Fruit fly (Drosophila melanogaster) whole organism, embryonic: Measurements from ENCODE around the gene CG7080.

Experiments used
- Ada2b ChIP-seq: fragments of 200-800 bp; sonication (Bioruptor generic); IDR thresholded peaks from 2 replicates; pipeline ENCODE4 v1.3.6; 2022; ENCODE audit warnings: missing biosample characterization, missing genetic modification characterization
- CG10959 ChIP-seq: fragments of 200-800 bp; sonication (Bioruptor generic); IDR thresholded peaks from 2 replicates; pipeline ENCODE4 v1.3.6; 2022; ENCODE audit warnings: missing biosample characterization, missing genetic modification characterization
- CG11085 ChIP-seq: fragments of 200-800 bp; sonication (Bioruptor generic); IDR thresholded peaks from 2 replicates; pipeline ENCODE4 v1.3.6; 2022; ENCODE audit warnings: missing biosample characterization, missing genetic modification characterization
- CG11456 ChIP-seq: fragments of 200-800 bp; sonication (Bioruptor generic); IDR thresholded peaks from 3 replicates; pipeline ENCODE4 v1.3.6; 2022; ENCODE audit warnings: missing biosample characterization, missing genetic modification characterization
- CG11695 ChIP-seq: fragments of 200-800 bp; sonication (Bioruptor generic); IDR thresholded peaks from 3 replicates; pipeline ENCODE4 v1.3.6; 2022; ENCODE audit warnings: missing biosample characterization, missing genetic modification characterization
- CG12236 ChIP-seq: fragments of 200-800 bp; sonication (Bioruptor generic); optimal IDR thresholded peaks from 2 replicates; lab custom pipeline; 2016; ENCODE audit warnings: missing biosample characterization, missing genetic modification characterization
- CG14441 ChIP-seq: fragments of 200-800 bp; sonication (Bioruptor generic); IDR thresholded peaks from 2 replicates; pipeline ENCODE4 v1.3.6; 2022; ENCODE audit warnings: missing biosample characterization, missing genetic modification characterization
- CG1529 ChIP-seq: fragments of 200-800 bp; sonication (Bioruptor generic); optimal IDR thresholded peaks from 3 replicates; lab custom pipeline; 2018; ENCODE audit warnings: missing biosample characterization, missing genetic modification characterization
- CG1603 ChIP-seq: fragments of 200-800 bp; sonication (Bioruptor generic); optimal IDR thresholded peaks from 2 replicates; lab custom pipeline; 2019; ENCODE audit warnings: missing biosample characterization, mild to moderate bottlenecking, missing genetic modification characterization, moderate library complexity
- CG17361 ChIP-seq: fragments of 200-800 bp; sonication (Bioruptor generic); IDR thresholded peaks from 3 replicates; pipeline ENCODE4 v1.3.6; 2022; ENCODE audit warnings: missing biosample characterization, missing genetic modification characterization
- CG17912 ChIP-seq: fragments of 200-800 bp; sonication (Bioruptor generic); optimal IDR thresholded peaks from 2 replicates; lab custom pipeline; 2018; ENCODE audit warnings: missing biosample characterization, mild to moderate bottlenecking, missing genetic modification characterization
- CG1792 ChIP-seq: fragments of 200-800 bp; sonication (Bioruptor generic); optimal IDR thresholded peaks from 2 replicates; lab custom pipeline; 2016; ENCODE audit warnings: missing biosample characterization, missing genetic modification characterization
- CG18476 ChIP-seq: fragments of 200-800 bp; sonication (Bioruptor generic); optimal IDR thresholded peaks from 2 replicates; lab custom pipeline; 2016; ENCODE audit warnings: missing biosample characterization, mild to moderate bottlenecking, missing genetic modification characterization
- CG18599 ChIP-seq: fragments of 200-800 bp; sonication (Bioruptor generic); optimal IDR thresholded peaks from 3 replicates; lab custom pipeline; 2017; ENCODE audit warnings: missing biosample characterization, missing genetic modification characterization, mild to moderate bottlenecking, moderate library complexity, missing genetic modification reagents
- CG2120 ChIP-seq: fragments of 200-800 bp; sonication (Bioruptor generic); optimal IDR thresholded peaks from 3 replicates; lab custom pipeline; 2016; ENCODE audit warnings: missing biosample characterization, missing genetic modification characterization
- CG2678 ChIP-seq: fragments of 200-800 bp; sonication (Bioruptor generic); optimal IDR thresholded peaks from 3 replicates; lab custom pipeline; 2019; ENCODE audit warnings: missing biosample characterization, mild to moderate bottlenecking, missing genetic modification characterization, moderate library complexity
- CG32772 ChIP-seq: fragments of 200-800 bp; sonication (Bioruptor generic); IDR thresholded peaks from 2 replicates; pipeline ENCODE4 v1.3.6; 2022; ENCODE audit warnings: missing biosample characterization, missing genetic modification characterization
- CG3726 ChIP-seq: fragments of 200-800 bp; sonication (Bioruptor generic); IDR thresholded peaks from 3 replicates; pipeline ENCODE4, ENCODE4 v1.3.6; 2022; ENCODE audit warnings: missing biosample characterization, missing genetic modification characterization
- CG4282 ChIP-seq: fragments of 200-800 bp; sonication (Bioruptor generic); optimal IDR thresholded peaks from 2 replicates; lab custom pipeline; 2016; ENCODE audit warnings: missing biosample characterization, missing genetic modification characterization
- CG4707 ChIP-seq: fragments of 200-800 bp; sonication (Bioruptor generic); optimal IDR thresholded peaks from 2 replicates; lab custom pipeline; 2018; ENCODE audit warnings: missing biosample characterization, mild to moderate bottlenecking, missing genetic modification characterization, moderate library complexity
- CG6765 ChIP-seq: fragments of 200-800 bp; sonication (Bioruptor generic); optimal IDR thresholded peaks from 3 replicates; lab custom pipeline; 2017; ENCODE audit warnings: missing biosample characterization, mild to moderate bottlenecking, missing genetic modification characterization
- CG6791 ChIP-seq: fragments of 200-800 bp; sonication (Bioruptor generic); IDR thresholded peaks from 3 replicates; pipeline ENCODE4 v1.3.6; 2022; ENCODE audit warnings: missing biosample characterization, missing genetic modification characterization; ENCODE audit not compliant: partially characterized antibody
- CG7987 ChIP-seq: fragments of 200-800 bp; sonication (Bioruptor generic); optimal IDR thresholded peaks from 2 replicates; lab custom pipeline; 2018; ENCODE audit warnings: missing biosample characterization, mild to moderate bottlenecking, missing genetic modification characterization, moderate library complexity
- CG8924 ChIP-seq: fragments of 200-800 bp; optimal IDR thresholded peaks from 3 replicates; lab custom pipeline; 2019; ENCODE audit warnings: missing biosample characterization, mild to moderate bottlenecking, missing genetic modification characterization, moderate library complexity
- CG8944 ChIP-seq: fragments of 200-800 bp; sonication (Bioruptor generic); optimal IDR thresholded peaks from 3 replicates; lab custom pipeline; 2016; ENCODE audit warnings: missing biosample characterization, missing genetic modification characterization
- CkIIα-i1 ChIP-seq: fragments of 200-800 bp; sonication (Bioruptor generic); IDR thresholded peaks from 2 replicates; pipeline ENCODE4 v1.3.6; 2022; ENCODE audit warnings: missing biosample characterization, missing genetic modification characterization
- D19B ChIP-seq: fragments of 200-800 bp; sonication (Bioruptor generic); optimal IDR thresholded peaks from 2 replicates; lab custom pipeline; 2017; ENCODE audit warnings: missing biosample characterization, mild to moderate bottlenecking, missing genetic modification characterization
- Drgx ChIP-seq: fragments of 200-800 bp; sonication (Bioruptor generic); IDR thresholded peaks from 2 replicates; pipeline ENCODE4 v1.3.6; 2022; ENCODE audit warnings: missing biosample characterization, missing genetic modification characterization
- HLHmδ ChIP-seq: fragments of 200-800 bp; sonication (Bioruptor generic); optimal IDR thresholded peaks from 2 replicates; lab custom pipeline; 2018; ENCODE audit warnings: missing biosample characterization, mild to moderate bottlenecking, missing genetic modification characterization, moderate library complexity
- Hsf ChIP-seq: fragments of 200-800 bp; sonication (Bioruptor generic); optimal IDR thresholded peaks from 3 replicates; lab custom pipeline; 2016; ENCODE audit warnings: missing biosample characterization, missing genetic modification characterization
- Jarid2 ChIP-seq: fragments of 200-800 bp; sonication (Bioruptor generic); optimal IDR thresholded peaks from 3 replicates; lab custom pipeline; 2017; ENCODE audit warnings: mild to moderate bottlenecking, missing biosample characterization, missing genetic modification reagents, missing genetic modification characterization
- Optix ChIP-seq: fragments of 200-800 bp; sonication (Bioruptor generic); IDR thresholded peaks from 3 replicates; pipeline ENCODE4 v1.3.6; 2022; ENCODE audit warnings: missing biosample characterization, missing genetic modification characterization
- Sox100B ChIP-seq: fragments of 200-800 bp; sonication (Bioruptor generic); optimal IDR thresholded peaks from 3 replicates; lab custom pipeline; 2018; ENCODE audit warnings: missing biosample characterization, mild to moderate bottlenecking, missing genetic modification characterization
- Sox102F ChIP-seq: fragments of 200-800 bp; sonication (Bioruptor generic); optimal IDR thresholded peaks from 2 replicates; lab custom pipeline; 2018; ENCODE audit warnings: missing biosample characterization, mild to moderate bottlenecking, missing genetic modification characterization, moderate library complexity
- Tbp ChIP-seq: fragments of >200 bp; optimal IDR thresholded peaks from 2 replicates; lab custom pipeline; 2018; ENCODE audit warnings: missing biosample characterization, missing genetic modification characterization
- dmrt11E ChIP-seq: fragments of 200-800 bp; sonication (Bioruptor generic); optimal IDR thresholded peaks from 3 replicates; lab custom pipeline; 2018; ENCODE audit warnings: missing biosample characterization, mild to moderate bottlenecking, missing genetic modification characterization, moderate library complexity
- gfzf ChIP-seq: fragments of 200-800 bp; sonication (Bioruptor generic); optimal IDR thresholded peaks from 2 replicates; lab custom pipeline; 2016; ENCODE audit warnings: missing biosample characterization, mild to moderate bottlenecking, missing genetic modification characterization, moderate library complexity
- insv ChIP-seq, 2 experiments: fragments of 200-800 bp; sonication (Bioruptor generic); optimal IDR thresholded peaks; 3 replicates each; lab custom pipeline; 2016 to 2018; ENCODE audit warnings: missing biosample characterization in 2 of 2, missing genetic modification characterization in 2 of 2
- kay ChIP-seq: fragments of 200-800 bp; sonication (Bioruptor generic); optimal IDR thresholded peaks from 2 replicates; lab custom pipeline; 2016; ENCODE audit warnings: missing biosample characterization, missing genetic modification characterization
- lilli ChIP-seq: fragments of 200-800 bp; sonication (Bioruptor generic); optimal IDR thresholded peaks from 3 replicates; lab custom pipeline; 2016; ENCODE audit warnings: missing biosample characterization, missing genetic modification characterization
- org-1 ChIP-seq: fragments of 200-800 bp; sonication (Bioruptor generic); optimal IDR thresholded peaks from 2 replicates; lab custom pipeline; 2017; ENCODE audit warnings: missing biosample characterization, missing genetic modification characterization
- otp ChIP-seq: fragments of 200-800 bp; sonication (Bioruptor generic); IDR thresholded peaks from 3 replicates; pipeline ENCODE4, ENCODE4 v1.3.6; 2022; ENCODE audit warnings: missing biosample characterization, missing genetic modification characterization
- p53 ChIP-seq: fragments of 200-800 bp; sonication (Bioruptor generic); optimal IDR thresholded peaks from 2 replicates; lab custom pipeline; 2016; ENCODE audit warnings: missing biosample characterization, missing genetic modification characterization
- so ChIP-seq: fragments of 200-800 bp; sonication (Bioruptor generic); IDR thresholded peaks from 3 replicates; pipeline ENCODE4 v1.3.6; 2022; ENCODE audit warnings: missing biosample characterization, missing genetic modification characterization
- sqz ChIP-seq: fragments of 200-800 bp; sonication (Bioruptor generic); optimal IDR thresholded peaks from 3 replicates; lab custom pipeline; 2018; ENCODE audit warnings: missing biosample characterization, mild to moderate bottlenecking, missing genetic modification characterization
- tap ChIP-seq: fragments of 200-800 bp; optimal IDR thresholded peaks from 3 replicates; lab custom pipeline; 2019; ENCODE audit warnings: missing biosample characterization, mild to moderate bottlenecking, missing genetic modification characterization, moderate library complexity
- toy ChIP-seq: fragments of 200-800 bp; sonication (Bioruptor generic); IDR thresholded peaks from 2 replicates; pipeline ENCODE4 v1.3.6; 2022; ENCODE audit warnings: missing biosample characterization, missing genetic modification characterization
- vnd ChIP-seq: fragments of 200-800 bp; sonication (Bioruptor generic); IDR thresholded peaks from 3 replicates; pipeline ENCODE4 v1.3.6; 2022; ENCODE audit warnings: missing biosample characterization, missing genetic modification characterization; ENCODE audit not compliant: partially characterized antibody
- z ChIP-seq: fragments of 200-800 bp; sonication (Bioruptor generic); IDR thresholded peaks from 3 replicates; pipeline ENCODE4 v1.3.6; 2022; ENCODE audit warnings: missing biosample characterization, missing genetic modification characterization
- zen ChIP-seq: fragments of 200-800 bp; sonication (Bioruptor generic); optimal IDR thresholded peaks from 3 replicates; lab custom pipeline; 2018; ENCODE audit warnings: missing biosample characterization, mild to moderate bottlenecking, missing genetic modification characterization, moderate library complexity
- zfh1 ChIP-seq: fragments of 200-800 bp; sonication (Bioruptor generic); IDR thresholded peaks from 3 replicates; pipeline ENCODE4 v1.3.6; 2022; ENCODE audit warnings: missing biosample characterization, missing genetic modification characterization

CG7080 gene

DNA sequence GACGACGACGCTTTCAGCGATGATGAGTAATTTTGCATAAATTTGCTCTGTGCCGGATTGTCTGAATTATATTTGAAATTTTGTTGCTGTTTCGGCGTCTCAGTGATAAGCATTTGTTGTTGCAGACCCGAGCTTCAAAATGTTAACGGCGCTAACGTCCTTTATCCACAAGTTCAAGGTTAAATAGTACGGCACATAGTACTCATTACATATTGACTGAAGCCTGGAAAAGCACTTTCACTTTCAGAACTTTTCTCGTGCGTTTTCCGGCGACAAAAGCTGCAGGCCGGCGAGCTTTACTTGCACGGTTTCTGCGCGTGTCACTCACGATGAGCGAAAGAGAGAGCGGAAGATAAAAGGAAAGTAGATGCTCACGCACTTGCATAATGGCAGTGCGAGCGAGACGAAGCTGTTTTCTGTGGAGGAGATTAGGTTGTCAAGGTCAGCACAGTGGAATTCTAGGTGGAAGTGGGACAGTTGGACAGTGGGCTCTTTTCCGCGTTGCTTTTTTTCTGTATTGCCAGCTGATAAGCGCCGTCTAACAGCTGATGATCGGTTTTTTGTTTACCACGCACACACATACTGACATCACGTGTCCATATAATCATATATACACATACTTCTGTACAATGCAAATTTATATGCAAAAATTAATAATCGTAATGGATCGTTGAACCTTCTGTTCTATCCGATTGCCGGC lies 39.1 kb downstream of the CG7080 start (continued):
- TF ChIP-seq zfh1 = no peak
- TF ChIP-seq HLHmδ (GFP tag; lab: Kevin White, UChicago) = no peak
- no peak for TF ChIP-seq kay (GFP tag; lab: Kevin White, UChicago)
- no peak for TF ChIP-seq sqz (GFP tag; lab: Kevin White, UChicago)
- TF ChIP-seq so (GFP tag; lab: Robert Waterston, UW) = peak; percentile 32; the same call in 1 of the 3 replicates
- TF ChIP-seq Sox100B (GFP tag; lab: Kevin White, UChicago) = no peak
- no peak for TF ChIP-seq Optix (GFP tag; lab: Robert Waterston, UW)
- TF ChIP-seq CG8924 = no peak
- TF ChIP-seq insv (GFP tag; optimal IDR thresholded peaks at IDR 0.05; lab: Kevin White, UChicago) = no peak
- TF ChIP-seq vnd (GFP tag; lab: Robert Waterston, UW) = peak; percentile 60
- no peak for TF ChIP-seq dmrt11E (tag; lab: Kevin White, UChicago)
- TF ChIP-seq CG4707 = peak; percentile 97
- TF ChIP-seq CG4282 (GFP tag; lab: Kevin White, UChicago) = no peak
- no peak for TF ChIP-seq CG14441 (GFP tag; lab: Robert Waterston, UW)
- TF ChIP-seq CG11456 (GFP tag; lab: Robert Waterston, UW) = no peak
- no peak for TF ChIP-seq toy (GFP tag; lab: Robert Waterston, UW)
- no peak for TF ChIP-seq CG6791
- TF ChIP-seq CG17361 (GFP tag; lab: Robert Waterston, UW) = no peak
- no peak for TF ChIP-seq CkIIα-i1 (GFP tag; lab: Robert Waterston, UW)
- TF ChIP-seq otp (GFP tag; lab: Robert Waterston, UW) = no peak
- TF ChIP-seq CG32772 (GFP tag; lab: Robert Waterston, UW) = no peak
- no peak for TF ChIP-seq CG18476
- no peak for TF ChIP-seq Tbp (GFP tag; lab: Kevin White, UChicago)
- no peak for TF ChIP-seq gfzf (GFP tag; lab: Kevin White, UChicago)
- no peak for TF ChIP-seq CG3726 (GFP tag; lab: Robert Waterston, UW)
- TF ChIP-seq D19B = no peak
- no peak for TF ChIP-seq Hsf (GFP tag; lab: Kevin White, UChicago)
- no peak for TF ChIP-seq Ada2b
- no peak for TF ChIP-seq CG11695 (GFP tag; lab: Robert Waterston, UW)
- TF ChIP-seq CG8944 = no peak
- TF ChIP-seq z (GFP tag; lab: Robert Waterston, UW) = no peak
- TF ChIP-seq CG1603 (tag; lab: Kevin White, UChicago) = no peak
- no peak for TF ChIP-seq CG1529 (GFP tag; lab: Kevin White, UChicago)
- no peak for TF ChIP-seq CG10959
- TF ChIP-seq zen (tag; lab: Kevin White, UChicago) = no peak
- no peak for TF ChIP-seq org-1 (GFP tag; lab: Kevin White, UChicago)
- no peak for TF ChIP-seq CG6765 (GFP tag; lab: Kevin White, UChicago)
- peak; percentile 98 for TF ChIP-seq CG7987 (GFP tag; lab: Kevin White, UChicago)
- no peak for TF ChIP-seq tap (tag; lab: Kevin White, UChicago)
- no peak for TF ChIP-seq CG18599 (GFP tag; lab: Kevin White, UChicago)
- no peak for TF ChIP-seq lilli
- TF ChIP-seq CG1792 = no peak
- no peak for TF ChIP-seq Sox102F (GFP tag; lab: Kevin White, UChicago)
- no peak for TF ChIP-seq CG2120
- no peak for TF ChIP-seq CG2678 (tag; lab: Kevin White, UChicago)
- TF ChIP-seq CG17912 = peak; percentile 6
- TF ChIP-seq p53 (GFP tag; lab: Kevin White, UChicago) = no peak
- no peak for TF ChIP-seq Jarid2 (GFP tag; lab: Kevin White, UChicago)
- TF ChIP-seq CG11085 (GFP tag; lab: Robert Waterston, UW) = no peak
- TF ChIP-seq Drgx (GFP tag; lab: Robert Waterston, UW) = no peak; the same call in 1 of the 2 replicates
- no peak for TF ChIP-seq CG12236 (GFP tag; lab: Kevin White, UChicago)
